Worm (Caenorhabditis elegans) whole organism, L3 larva: Measurements from ENCODE around the gene W01B6.5.

Experiments
- ZK546.5 ChIP-seq: sonication (generic microtip); optimal IDR thresholded peaks from 2 replicates; lab custom pipeline; 2017; ENCODE audit warnings: missing biosample characterization, missing genetic modification characterization
- aly-2 ChIP-seq: fragments of 150-350 bp; optimal IDR thresholded peaks from 2 replicates; lab custom pipeline; 2014; ENCODE audit warnings: missing biosample characterization, missing genetic modification characterization
- ama-1 ChIP-seq: fragments of 150-350 bp; optimal IDR thresholded peaks from 2 replicates; lab custom pipeline; 2018
- ceh-16 ChIP-seq: sonication (generic microtip); optimal IDR thresholded peaks from 2 replicates; lab custom pipeline; 2017; ENCODE audit warnings: missing biosample characterization, missing genetic modification characterization
- ceh-28 ChIP-seq: fragments of 150-350 bp; optimal IDR thresholded peaks from 2 replicates; lab custom pipeline; 2014; ENCODE audit warnings: missing biosample characterization, missing genetic modification reagents, missing genetic modification characterization
- ceh-82 ChIP-seq: fragments of 150-350 bp; optimal IDR thresholded peaks from 2 replicates; lab custom pipeline; 2014; ENCODE audit warnings: missing biosample characterization, missing genetic modification characterization
- ceh-9 ChIP-seq: sonication (generic microtip); optimal IDR thresholded peaks from 2 replicates; lab custom pipeline; 2018; ENCODE audit warnings: missing biosample characterization, missing genetic modification characterization
- daf-12 ChIP-seq: fragments of 150-350 bp; optimal IDR thresholded peaks from 2 replicates; lab custom pipeline; 2014; ENCODE audit warnings: missing biosample characterization, missing genetic modification reagents, missing genetic modification characterization
- egl-27 ChIP-seq: sonication (generic microtip); optimal IDR thresholded peaks from 4 replicates; lab custom pipeline; 2017; ENCODE audit warnings: missing biosample characterization, missing genetic modification reagents, missing genetic modification characterization
- egl-5 ChIP-seq: fragments of 150-350 bp; optimal IDR thresholded peaks from 2 replicates; lab custom pipeline; 2017; ENCODE audit warnings: missing biosample characterization, missing genetic modification reagents, missing genetic modification characterization, inconsistent platforms
- elt-1 ChIP-seq: fragments of 150-350 bp; optimal IDR thresholded peaks from 2 replicates; lab custom pipeline; 2014; ENCODE audit warnings: missing biosample characterization, missing genetic modification characterization
- elt-2 ChIP-seq: sonication (generic microtip); optimal IDR thresholded peaks from 2 replicates; lab custom pipeline; 2016; ENCODE audit warnings: missing genetic modification reagents, mild to moderate bottlenecking, missing genetic modification characterization, missing compliant biosample characterization
- elt-3 ChIP-seq, 3 experiments: fragments of 150-350 bp in 1 of 3; sonication (generic microtip) in 2 of 3; optimal IDR thresholded peaks; 2 replicates in 2 of 3; 4 replicates in 1 of 3; lab custom pipeline; 2014 to 2017; ENCODE audit warnings: missing biosample characterization in 3 of 3, missing genetic modification characterization in 3 of 3
- eor-1 ChIP-seq, 2 experiments: fragments of 150-350 bp; optimal IDR thresholded peaks; 2 replicates each; lab custom pipeline; 2014 to 2018; ENCODE audit warnings: missing biosample characterization in 2 of 2, missing genetic modification characterization in 2 of 2
- fkh-10 ChIP-seq: sonication (generic microtip); optimal IDR thresholded peaks from 2 replicates; lab custom pipeline; 2017; ENCODE audit warnings: missing biosample characterization, missing genetic modification reagents, missing genetic modification characterization
- fkh-2 ChIP-seq: fragments of 150-350 bp; optimal IDR thresholded peaks from 2 replicates; lab custom pipeline; 2014; ENCODE audit warnings: missing biosample characterization, missing genetic modification reagents, missing genetic modification characterization
- fos-1 ChIP-seq: fragments of 150-350 bp; optimal IDR thresholded peaks from 2 replicates; lab custom pipeline; 2014; ENCODE audit warnings: missing biosample characterization, missing genetic modification characterization
- hmg-11 ChIP-seq: sonication (generic microtip); optimal IDR thresholded peaks from 2 replicates; lab custom pipeline; 2016; ENCODE audit warnings: missing genetic modification characterization, missing compliant biosample characterization
- jun-1 ChIP-seq: fragments of 150-350 bp; optimal IDR thresholded peaks from 2 replicates; lab custom pipeline; 2014; ENCODE audit warnings: missing biosample characterization, missing genetic modification reagents, missing genetic modification characterization
- lin-15B ChIP-seq: fragments of 150-350 bp; optimal IDR thresholded peaks from 2 replicates; lab custom pipeline; 2014; ENCODE audit warnings: missing biosample characterization, missing genetic modification characterization
- lin-39 ChIP-seq: fragments of 150-350 bp; optimal IDR thresholded peaks from 2 replicates; lab custom pipeline; 2018; ENCODE audit warnings: missing biosample characterization, missing genetic modification reagents, missing genetic modification characterization
- lsy-12 ChIP-seq: sonication (generic microtip); optimal IDR thresholded peaks from 2 replicates; lab custom pipeline; 2016; ENCODE audit warnings: mild to moderate bottlenecking, missing genetic modification characterization, missing compliant biosample characterization
- mdl-1 ChIP-seq: fragments of 150-350 bp; optimal IDR thresholded peaks from 2 replicates; lab custom pipeline; 2014; ENCODE audit warnings: missing biosample characterization, missing genetic modification characterization
- mml-1 ChIP-seq: fragments of 150-350 bp; sonication (generic microtip); optimal IDR thresholded peaks from 3 replicates; lab custom pipeline; 2014; ENCODE audit warnings: missing biosample characterization, missing genetic modification characterization
- nfya-1 ChIP-seq: sonication (generic microtip); optimal IDR thresholded peaks from 2 replicates; lab custom pipeline; 2017; ENCODE audit warnings: missing genetic modification characterization, mild to moderate bottlenecking, missing compliant biosample characterization, antibody characterized with exemption, moderate library complexity; ENCODE audit not compliant: insufficient read depth
- nhr-12 ChIP-seq: fragments of 150-350 bp; optimal IDR thresholded peaks from 2 replicates; lab custom pipeline; 2014; ENCODE audit warnings: missing biosample characterization, missing genetic modification characterization
- nhr-23 ChIP-seq: fragments of 150-350 bp; optimal IDR thresholded peaks from 2 replicates; lab custom pipeline; 2014; ENCODE audit warnings: missing biosample characterization, missing genetic modification reagents, missing genetic modification characterization
- nhr-237 ChIP-seq: fragments of 150-350 bp; optimal IDR thresholded peaks from 2 replicates; lab custom pipeline; 2014; ENCODE audit warnings: missing biosample characterization, missing genetic modification characterization
- nhr-28 ChIP-seq: fragments of 150-350 bp; optimal IDR thresholded peaks from 2 replicates; lab custom pipeline; 2014; ENCODE audit warnings: missing biosample characterization, missing genetic modification characterization
- nhr-43 ChIP-seq: sonication (generic microtip); optimal IDR thresholded peaks from 2 replicates; lab custom pipeline; 2016; ENCODE audit warnings: mild to moderate bottlenecking, missing genetic modification characterization, missing compliant biosample characterization; ENCODE audit not compliant: poor library complexity, severe bottlenecking
- nhr-67 ChIP-seq: fragments of 150-350 bp; optimal IDR thresholded peaks from 2 replicates; lab custom pipeline; 2014; ENCODE audit warnings: missing biosample characterization, missing genetic modification characterization
- nhr-76 ChIP-seq: fragments of 150-350 bp; sonication (generic microtip); optimal IDR thresholded peaks from 5 replicates; lab custom pipeline; 2014; ENCODE audit warnings: missing biosample characterization, missing genetic modification characterization
- pha-4 ChIP-seq: fragments of 150-350 bp; optimal IDR thresholded peaks from 2 replicates; lab custom pipeline; 2014; ENCODE audit warnings: missing biosample characterization, missing genetic modification reagents, missing genetic modification characterization
- pqm-1 ChIP-seq: fragments of 150-350 bp; optimal IDR thresholded peaks from 2 replicates; lab custom pipeline; 2017; ENCODE audit warnings: missing biosample characterization, missing genetic modification characterization, inconsistent platforms
- sea-2 ChIP-seq: fragments of 150-350 bp; sonication (generic microtip); optimal IDR thresholded peaks from 4 replicates; lab custom pipeline; 2014; ENCODE audit warnings: missing biosample characterization, missing genetic modification reagents, missing genetic modification characterization
- skn-1 ChIP-seq: fragments of 150-350 bp; optimal IDR thresholded peaks from 2 replicates; lab custom pipeline; 2014; ENCODE audit warnings: missing biosample characterization, missing genetic modification characterization
- snpc-4 ChIP-seq: fragments of 150-350 bp; optimal IDR thresholded peaks from 2 replicates; lab custom pipeline; 2014; ENCODE audit warnings: missing biosample characterization, missing genetic modification characterization
- tbx-2 ChIP-seq: sonication (generic microtip); optimal IDR thresholded peaks from 2 replicates; lab custom pipeline; 2016; ENCODE audit warnings: mild to moderate bottlenecking, missing genetic modification characterization, missing compliant biosample characterization
- unc-39 ChIP-seq: sonication (generic microtip); optimal IDR thresholded peaks from 4 replicates; lab custom pipeline; 2017; ENCODE audit warnings: missing biosample characterization, missing genetic modification characterization
- unc-62 ChIP-seq: fragments of 150-350 bp; sonication (generic microtip); optimal IDR thresholded peaks from 4 replicates; lab custom pipeline; 2014; ENCODE audit warnings: missing biosample characterization, missing genetic modification reagents, missing genetic modification characterization
- ztf-11 ChIP-seq: fragments of 150-350 bp; optimal IDR thresholded peaks from 2 replicates; lab custom pipeline; 2014; ENCODE audit warnings: missing biosample characterization, missing genetic modification characterization
- ztf-4 ChIP-seq: fragments of 150-350 bp; optimal IDR thresholded peaks from 2 replicates; lab custom pipeline; 2014; ENCODE audit warnings: missing biosample characterization, missing genetic modification characterization

The W01B6.5 gene

ce11 chrIV:10060795-10061194 is 15.2 kb upstream of the W01B6.5 start:
- no peak for TF ChIP-seq ceh-9
- no peak for TF ChIP-seq fkh-2 (tag; lab: Kevin White, UChicago)
- TF ChIP-seq nhr-28 (tag; lab: Kevin White, UChicago) = no peak
- no peak for TF ChIP-seq mml-1 (tag; lab: Kevin White, UChicago)
- TF ChIP-seq tbx-2 (tag; lab: Kevin White, UChicago) = no peak
- no peak for TF ChIP-seq elt-3 (tag; optimal IDR thresholded peaks at IDR 0.05; lab: Kevin White, UChicago)
- TF ChIP-seq pqm-1 (tag; lab: Kevin White, UChicago) = peak; percentile 3
- peak; percentile 45 for TF ChIP-seq elt-2 (tag; lab: Kevin White, UChicago)
- TF ChIP-seq nhr-23 = no peak
- TF ChIP-seq ceh-16 = no peak
- TF ChIP-seq unc-62 (GFP tag; lab: Kevin White, UChicago) = no peak
- no peak for TF ChIP-seq fkh-10 (GFP tag; lab: Kevin White, UChicago)
- peak; percentile 28 for TF ChIP-seq pha-4 (tag; lab: Kevin White, UChicago)
- no peak for TF ChIP-seq lin-39 (tag; lab: Kevin White, UChicago)
- TF ChIP-seq mdl-1 (tag; lab: Kevin White, UChicago) = no peak

ce11 chrIV:10062728-10063127 is 13.3 kb upstream of the W01B6.5 start, which contains the start of gene ipla-7:
Gene ipla-7, minus strand, starts transcription at chrIV:10062849.
- TF ChIP-seq pha-4 (tag; lab: Kevin White, UChicago) (no peak), elt-2 (tag; lab: Kevin White, UChicago) (peak; percentile 14), elt-1 (tag; lab: Kevin White, UChicago) (no peak), ceh-82 (tag; lab: Kevin White, UChicago) (no peak), ztf-11 (no peak), ZK546.5 (tag; lab: Kevin White, UChicago) (no peak), nhr-237 (tag; lab: Kevin White, UChicago) (no peak), aly-2 (tag; lab: Kevin White, UChicago) (no peak), fos-1 (tag; lab: Kevin White, UChicago) (no peak), mdl-1 (tag; lab: Kevin White, UChicago) (no peak), pqm-1 (tag; lab: Kevin White, UChicago) (peak; percentile 30), ceh-28 (tag; lab: Kevin White, UChicago) (no peak), ama-1 (lab: Kevin White, UChicago) (no peak), nhr-28 (tag; lab: Kevin White, UChicago) (no peak), elt-3 (tag; optimal IDR thresholded peaks at IDR 0.05; lab: Kevin White, UChicago) (no peak), lin-15B (tag; lab: Kevin White, UChicago) (peak; percentile 12), ztf-4 (no peak), egl-5 (tag; lab: Kevin White, UChicago) (no peak), tbx-2 (tag; lab: Kevin White, UChicago) (no peak), hmg-11 (tag; lab: Kevin White, UChicago) (peak; percentile 73), daf-12 (tag; lab: Kevin White, UChicago) (no peak), fkh-10 (GFP tag; lab: Kevin White, UChicago) (peak; percentile 73), lin-39 (tag; lab: Kevin White, UChicago) (peak; percentile 4), sea-2 (GFP tag; lab: Kevin White, UChicago) (no peak), nhr-23 (no peak), nhr-12 (tag; lab: Kevin White, UChicago) (no peak), nhr-67 (tag; lab: Kevin White, UChicago) (no peak), egl-27 (tag; lab: Kevin White, UChicago) (no peak), nfya-1 (tag; lab: Kevin White, UChicago) (peak; percentile 67), lsy-12 (tag; lab: Kevin White, UChicago) (no peak), nhr-76 (tag; lab: Kevin White, UChicago) (no peak)

ce11 chrIV:10063941-10064340 is 12.1 kb upstream of the W01B6.5 start:
- TF ChIP-seq aly-2 (tag; lab: Kevin White, UChicago) (no peak), skn-1 (tag; lab: Kevin White, UChicago) (no peak), daf-12 (tag; lab: Kevin White, UChicago) (no peak), fkh-2 (tag; lab: Kevin White, UChicago) (no peak), ztf-4 (no peak), ztf-11 (no peak), pqm-1 (tag; lab: Kevin White, UChicago) (no peak), snpc-4 (tag; lab: Kevin White, UChicago) (no peak), lsy-12 (tag; lab: Kevin White, UChicago) (no peak), tbx-2 (tag; lab: Kevin White, UChicago) (no peak), ceh-9 (no peak), nhr-76 (tag; lab: Kevin White, UChicago) (no peak), ceh-16 (no peak), jun-1 (tag; lab: Kevin White, UChicago) (no peak), egl-27 (tag; lab: Kevin White, UChicago) (no peak), sea-2 (GFP tag; lab: Kevin White, UChicago) (no peak), unc-39 (tag; lab: Kevin White, UChicago) (no peak), nhr-43 (tag; lab: Kevin White, UChicago) (no peak), eor-1 (tag; optimal IDR thresholded peaks at IDR 0.05; lab: Kevin White, UChicago) (no peak), nfya-1 (tag; lab: Kevin White, UChicago) (no peak)
